Worm (Caenorhabditis elegans): ENCODE data around the gene nhr-140.

- peak in 1 of 2 experiments; percentile 19 for TF ChIP-seq lsy-2 (tag; optimal IDR thresholded peaks at IDR 0.05)
- no peak for TF ChIP-seq nhr-25 (tag; optimal IDR thresholded peaks at IDR 0.05; ENCODE audit: borderline replicate concordance, insufficient read depth)
- TF ChIP-seq skn-1 (tag; optimal IDR thresholded peaks at IDR 0.05) = no peak
- no peak for TF ChIP-seq ama-1 (optimal IDR thresholded peaks at IDR 0.05)
- no peak for TF ChIP-seq F10B5.3 (tag; optimal IDR thresholded peaks at IDR 0.05)
- TF ChIP-seq zip-11 (GFP tag; IDR thresholded peaks at IDR 0.05) = no peak
- no peak for TF ChIP-seq nhr-11 (tag; optimal IDR thresholded peaks at IDR 0.05)
- no peak for TF ChIP-seq F37D6.2 (tag; optimal IDR thresholded peaks at IDR 0.05)
- no peak for TF ChIP-seq nhr-77 (tag; optimal IDR thresholded peaks at IDR 0.05)
- no peak for TF ChIP-seq fos-1 (tag; optimal IDR thresholded peaks at IDR 0.05)
- TF ChIP-seq sdz-12 (GFP tag; optimal IDR thresholded peaks at IDR 0.05) = no peak
- TF ChIP-seq R02D3.7 (tag; optimal IDR thresholded peaks at IDR 0.05) = no peak
- TF ChIP-seq dpl-1 (GFP tag; optimal IDR thresholded peaks at IDR 0.05) = no peak
- TF ChIP-seq unc-62 (GFP tag; optimal IDR thresholded peaks at IDR 0.05 in 1 of 2) = no peak
- TF ChIP-seq unc-62 (tag; optimal IDR thresholded peaks at IDR 0.05) = no peak
Measured at ce11 chrV:6997041-6997552, 7.6 kb upstream of the nhr-140 start, which contains the start of gene nhr-107.

Data from whole organism, L4 larva.